Fruit fly (Drosophila melanogaster) whole organism, embryonic: ENCODE results near the gene CG10470.

Experiments
- Antp ChIP-seq: fragments of 200-800 bp; sonication (Bioruptor generic); optimal IDR thresholded peaks from 3 replicates; lab custom pipeline; 2016; ENCODE audit warnings: missing biosample characterization, missing genetic modification characterization
- Atf-2 ChIP-seq: fragments of 200-800 bp; sonication (Bioruptor generic); optimal IDR thresholded peaks from 2 replicates; lab custom pipeline; 2016; ENCODE audit warnings: missing biosample characterization, missing genetic modification characterization
- Atf3 ChIP-seq: fragments of 200-800 bp; sonication (Bioruptor generic); optimal IDR thresholded peaks from 3 replicates; lab custom pipeline; 2016; ENCODE audit warnings: missing biosample characterization, missing genetic modification characterization
- CG10209 ChIP-seq: fragments of 200-800 bp; sonication (Bioruptor generic); optimal IDR thresholded peaks from 3 replicates; lab custom pipeline; 2017; ENCODE audit warnings: missing biosample characterization, mild to moderate bottlenecking, missing genetic modification characterization, missing genetic modification reagents
- CG10366 ChIP-seq: fragments of 200-800 bp; sonication (Bioruptor generic); IDR thresholded peaks from 2 replicates; pipeline ENCODE4 v1.3.6; 2022; ENCODE audit warnings: missing biosample characterization, missing genetic modification characterization
- CG10543 ChIP-seq: fragments of 200-800 bp; sonication (Bioruptor generic); optimal IDR thresholded peaks from 3 replicates; lab custom pipeline; 2017; ENCODE audit warnings: missing biosample characterization, mild to moderate bottlenecking, missing genetic modification characterization, moderate library complexity
- CG12942 ChIP-seq: fragments of 200-800 bp; sonication (Bioruptor generic); optimal IDR thresholded peaks from 3 replicates; lab custom pipeline; 2016; ENCODE audit warnings: missing biosample characterization, missing genetic modification characterization
- CG13894 ChIP-seq: fragments of 200-800 bp; sonication (Bioruptor generic); optimal IDR thresholded peaks from 3 replicates; lab custom pipeline; 2018; ENCODE audit warnings: missing biosample characterization, mild to moderate bottlenecking, missing genetic modification characterization, moderate library complexity
- CG15269 ChIP-seq: fragments of 200-800 bp; sonication (Bioruptor generic); optimal IDR thresholded peaks from 2 replicates; lab custom pipeline; 2018; ENCODE audit warnings: missing biosample characterization, mild to moderate bottlenecking, missing genetic modification characterization, moderate library complexity
- CG17328 ChIP-seq: fragments of 200-800 bp; sonication (Bioruptor generic); IDR thresholded peaks from 2 replicates; pipeline ENCODE4 v1.3.6; 2022; ENCODE audit warnings: missing biosample characterization, missing genetic modification characterization
- CG2202 ChIP-seq: fragments of 200-800 bp; sonication (Bioruptor generic); optimal IDR thresholded peaks from 2 replicates; lab custom pipeline; 2018; ENCODE audit warnings: missing biosample characterization, mild to moderate bottlenecking, missing genetic modification characterization
- CG32772 ChIP-seq: fragments of 200-800 bp; sonication (Bioruptor generic); IDR thresholded peaks from 2 replicates; pipeline ENCODE4 v1.3.6; 2022; ENCODE audit warnings: missing biosample characterization, missing genetic modification characterization
- CG34224 ChIP-seq: fragments of 200-800 bp; sonication (Bioruptor generic); IDR thresholded peaks from 3 replicates; pipeline ENCODE4 v1.3.6; 2022; ENCODE audit warnings: missing biosample characterization, missing genetic modification characterization; ENCODE audit not compliant: partially characterized antibody
- CG42726 ChIP-seq: fragments of 200-800 bp; sonication (Bioruptor generic); IDR thresholded peaks from 2 replicates; pipeline ENCODE4 v1.3.6; 2022; ENCODE audit warnings: missing biosample characterization, missing genetic modification characterization; ENCODE audit not compliant: partially characterized antibody
- CG6272 ChIP-seq: fragments of 200-800 bp; sonication (Bioruptor generic); IDR thresholded peaks from 2 replicates; pipeline ENCODE4 v1.3.6; 2022; ENCODE audit warnings: missing biosample characterization, missing genetic modification characterization
- CG6689 ChIP-seq: fragments of 200-800 bp; sonication (Bioruptor generic); IDR thresholded peaks from 2 replicates; pipeline ENCODE4 v1.3.6; 2022; ENCODE audit warnings: missing biosample characterization, missing genetic modification characterization
- CG6854 ChIP-seq: fragments of 200-800 bp; sonication (Bioruptor generic); optimal IDR thresholded peaks from 3 replicates; lab custom pipeline; 2017; ENCODE audit warnings: missing biosample characterization, mild to moderate bottlenecking, missing genetic modification characterization
- CG7357 ChIP-seq: fragments of 200-800 bp; sonication (Bioruptor generic); IDR thresholded peaks from 3 replicates; pipeline ENCODE4 v1.3.6; 2022; ENCODE audit warnings: missing biosample characterization, missing genetic modification characterization
- CG7745 ChIP-seq: fragments of 200-800 bp; sonication (Bioruptor generic); optimal IDR thresholded peaks from 2 replicates; lab custom pipeline; 2018; ENCODE audit warnings: missing biosample characterization, mild to moderate bottlenecking, missing genetic modification characterization, moderate library complexity
- CG7987 ChIP-seq: fragments of 200-800 bp; sonication (Bioruptor generic); optimal IDR thresholded peaks from 2 replicates; lab custom pipeline; 2018; ENCODE audit warnings: missing biosample characterization, mild to moderate bottlenecking, missing genetic modification characterization, moderate library complexity
- CG8281 ChIP-seq: fragments of 200-800 bp; sonication (Bioruptor generic); optimal IDR thresholded peaks from 2 replicates; lab custom pipeline; 2018; ENCODE audit warnings: missing biosample characterization, mild to moderate bottlenecking, missing genetic modification characterization, moderate library complexity
- CG8388 ChIP-seq: fragments of 200-800 bp; sonication (Bioruptor generic); optimal IDR thresholded peaks from 2 replicates; lab custom pipeline; 2019; ENCODE audit warnings: missing biosample characterization, mild to moderate bottlenecking, missing genetic modification characterization, moderate library complexity
- CG8924 ChIP-seq: fragments of 200-800 bp; optimal IDR thresholded peaks from 3 replicates; lab custom pipeline; 2019; ENCODE audit warnings: missing biosample characterization, mild to moderate bottlenecking, missing genetic modification characterization, moderate library complexity
- Dll ChIP-seq: fragments of 200-800 bp; sonication (Bioruptor generic); IDR thresholded peaks from 4 replicates; pipeline ENCODE4 v1.3.6; 2022; ENCODE audit warnings: missing biosample characterization, missing genetic modification characterization; ENCODE audit not compliant: partially characterized antibody
- H15 ChIP-seq: fragments of 200-800 bp; sonication (Bioruptor generic); IDR thresholded peaks from 3 replicates; pipeline ENCODE4 v1.3.6; 2022; ENCODE audit warnings: missing biosample characterization, missing genetic modification characterization
- HLHmδ ChIP-seq: fragments of 200-800 bp; sonication (Bioruptor generic); optimal IDR thresholded peaks from 2 replicates; lab custom pipeline; 2018; ENCODE audit warnings: missing biosample characterization, mild to moderate bottlenecking, missing genetic modification characterization, moderate library complexity
- Hr3 ChIP-seq: fragments of 200-800 bp; sonication (Bioruptor generic); optimal IDR thresholded peaks from 3 replicates; lab custom pipeline; 2016; ENCODE audit warnings: missing biosample characterization, missing genetic modification characterization
- Nf-YA ChIP-seq: fragments of 200-800 bp; sonication (Bioruptor generic); IDR thresholded peaks from 2 replicates; pipeline ENCODE4 v1.3.6; 2022; ENCODE audit warnings: missing biosample characterization, missing genetic modification characterization
- Ravus ChIP-seq: fragments of 200-800 bp; sonication (Bioruptor generic); IDR thresholded peaks from 2 replicates; pipeline ENCODE4 v1.3.6; 2022; ENCODE audit warnings: missing biosample characterization, missing genetic modification characterization
- ab ChIP-seq: fragments of 200-800 bp; sonication (Bioruptor generic); optimal IDR thresholded peaks from 2 replicates; lab custom pipeline; 2016; ENCODE audit warnings: missing biosample characterization, missing genetic modification characterization
- abd-A ChIP-seq: fragments of 200-800 bp; sonication (Bioruptor generic); optimal IDR thresholded peaks from 3 replicates; lab custom pipeline; 2019; ENCODE audit warnings: missing biosample characterization, mild to moderate bottlenecking, missing genetic modification characterization, moderate library complexity
- al ChIP-seq: fragments of 200-800 bp; sonication (Bioruptor generic); IDR thresholded peaks from 2 replicates; pipeline ENCODE4 v1.3.6; 2022; ENCODE audit warnings: missing biosample characterization, missing genetic modification characterization
- bowl ChIP-seq: fragments of 200-800 bp; sonication (Bioruptor generic); IDR thresholded peaks from 2 replicates; pipeline ENCODE4 v1.3.6; 2022; ENCODE audit warnings: missing biosample characterization, missing genetic modification characterization
- chinmo ChIP-seq: fragments of 200-800 bp; sonication (Bioruptor generic); IDR thresholded peaks from 4 replicates; pipeline ENCODE4 v1.3.6; 2022; ENCODE audit warnings: missing biosample characterization, missing genetic modification characterization; ENCODE audit not compliant: partially characterized antibody
- chn ChIP-seq: fragments of 200-800 bp; sonication (Bioruptor generic); optimal IDR thresholded peaks from 2 replicates; lab custom pipeline; 2016; ENCODE audit warnings: missing biosample characterization, missing genetic modification characterization
- croc ChIP-seq: fragments of 200-800 bp; sonication (Bioruptor generic); conservative IDR thresholded peaks from 3 replicates; pipeline ENCODE4 v1.3.6; 2022; ENCODE audit warnings: missing biosample characterization, missing genetic modification characterization
- dan ChIP-seq: fragments of 200-800 bp; sonication (Bioruptor generic); IDR thresholded peaks from 2 replicates; pipeline ENCODE4 v1.3.6; 2022; ENCODE audit warnings: missing biosample characterization, missing genetic modification characterization
- fru ChIP-seq: fragments of >200 bp; optimal IDR thresholded peaks from 2 replicates; lab custom pipeline; 2017
- gce ChIP-seq: fragments of 200-800 bp; sonication (Bioruptor generic); IDR thresholded peaks from 3 replicates; pipeline ENCODE4 v1.3.6; 2022; ENCODE audit warnings: missing biosample characterization, missing genetic modification characterization
- gfzf ChIP-seq: fragments of 200-800 bp; sonication (Bioruptor generic); optimal IDR thresholded peaks from 2 replicates; lab custom pipeline; 2016; ENCODE audit warnings: missing biosample characterization, mild to moderate bottlenecking, missing genetic modification characterization, moderate library complexity
- hb ChIP-seq: fragments of 200-800 bp; sonication (Bioruptor generic); IDR thresholded peaks from 3 replicates; pipeline ENCODE4 v1.3.6; 2022; ENCODE audit warnings: missing biosample characterization, missing genetic modification characterization; ENCODE audit not compliant: partially characterized antibody
- maf-S ChIP-seq: fragments of 200-800 bp; sonication (Bioruptor generic); optimal IDR thresholded peaks from 2 replicates; lab custom pipeline; 2016; ENCODE audit warnings: missing biosample characterization, missing genetic modification characterization
- nau ChIP-seq: fragments of 200-800 bp; sonication (Bioruptor generic); optimal IDR thresholded peaks from 3 replicates; lab custom pipeline; 2017; ENCODE audit warnings: missing biosample characterization, mild to moderate bottlenecking, missing genetic modification characterization, missing genetic modification reagents
- nom ChIP-seq: fragments of 200-800 bp; sonication (Bioruptor generic); optimal IDR thresholded peaks from 2 replicates; lab custom pipeline; 2017; ENCODE audit warnings: missing biosample characterization, missing genetic modification characterization, mild to moderate bottlenecking, moderate library complexity, missing genetic modification reagents
- sim ChIP-seq: fragments of 200-800 bp; sonication (Bioruptor generic); IDR thresholded peaks from 2 replicates; pipeline ENCODE4 v1.3.6; 2022; ENCODE audit warnings: missing biosample characterization, missing genetic modification characterization
- wdn ChIP-seq: fragments of 200-800 bp; sonication (Bioruptor generic); IDR thresholded peaks from 2 replicates; pipeline ENCODE4 v1.3.6; 2022; ENCODE audit warnings: missing biosample characterization, missing genetic modification characterization
- zen ChIP-seq: fragments of 200-800 bp; sonication (Bioruptor generic); optimal IDR thresholded peaks from 3 replicates; lab custom pipeline; 2018; ENCODE audit warnings: missing biosample characterization, mild to moderate bottlenecking, missing genetic modification characterization, moderate library complexity

Gene CG10470

dm6 chr2L:19012776-19013328, 36.0 kb upstream of the CG10470 start (continued):
- TF ChIP-seq CG10543 (GFP tag; lab: Kevin White, UChicago) (peak; percentile 89), Hr3 (GFP tag; lab: Kevin White, UChicago) (no peak), hb (GFP tag; lab: Robert Waterston, UW) (0 out of 3 replicates have a peak, but pooled peaks have one; percentile 22), dan (no peak), CG13894 (peak; percentile 41), CG6854 (GFP tag; lab: Kevin White, UChicago) (no peak), Dll (GFP tag; lab: Robert Waterston, UW) (no peak), Nf-YA (no peak), abd-A (tag; lab: Kevin White, UChicago) (peak; percentile 93), CG17328 (no peak), chinmo (GFP tag; lab: Robert Waterston, UW) (0 out of 4 replicates have a peak, but pooled peaks have one; percentile 40), CG12942 (no peak), zen (no peak), Ravus (GFP tag; lab: Robert Waterston, UW) (no peak)
- TF ChIP-seq, all 482 proteins: peak for 17

DNA sequence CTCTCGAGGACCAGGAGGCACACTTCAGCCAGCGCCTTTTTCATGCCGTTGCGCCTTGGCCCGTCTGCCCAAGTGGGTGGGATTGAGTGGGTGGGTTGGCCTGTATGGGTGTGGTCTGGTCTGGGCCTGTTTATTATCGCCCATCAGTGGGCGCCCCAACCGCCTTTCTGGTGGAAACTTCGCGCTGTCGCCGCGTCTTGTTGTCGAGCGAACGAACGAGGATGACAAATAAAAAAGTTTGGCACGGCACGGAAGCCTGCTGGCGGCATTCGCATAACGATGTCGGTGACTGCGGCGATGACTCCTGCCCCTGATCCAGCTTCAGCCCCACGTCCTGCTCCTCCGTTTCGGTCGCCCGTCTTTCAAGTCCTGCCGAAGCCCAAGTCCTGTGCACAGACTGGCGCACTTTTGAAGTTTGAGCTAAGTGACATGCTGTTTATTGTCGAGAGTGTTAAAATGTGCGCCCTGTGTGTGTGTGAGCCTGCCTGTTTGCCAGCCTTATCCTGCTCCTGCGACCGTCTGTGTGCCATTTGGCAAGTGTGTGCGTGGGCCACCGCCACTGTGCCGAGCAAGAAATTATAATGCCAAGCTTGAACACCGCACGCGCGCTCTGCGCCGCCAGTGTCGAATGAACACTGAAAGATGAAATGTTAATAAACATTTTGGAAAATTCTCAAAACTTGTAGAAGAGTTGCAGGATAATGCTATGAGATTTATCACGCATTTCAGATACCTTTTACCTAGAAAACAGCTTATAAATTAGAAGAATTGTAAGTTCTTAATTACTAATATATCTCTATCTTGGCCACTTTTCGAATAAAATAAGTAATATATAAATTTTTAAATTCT, 34.6 kb upstream of the CG10470 start:
- TF ChIP-seq CG10366 (GFP tag; lab: Robert Waterston, UW) (peak; percentile 46; the same call in 1 of the 2 replicates), CG8924 (tag; lab: Kevin White, UChicago) (peak; percentile 83), gfzf (GFP tag; lab: Kevin White, UChicago) (no peak), nau (GFP tag; lab: Kevin White, UChicago) (peak; percentile 56), chn (GFP tag; lab: Kevin White, UChicago) (no peak), CG7987 (GFP tag; lab: Kevin White, UChicago) (no peak), CG7745 (tag; lab: Kevin White, UChicago) (no peak), gce (no peak), CG7357 (GFP tag; lab: Robert Waterston, UW) (peak; percentile 60; the same call in 1 of the 3 replicates), Atf-2 (GFP tag; lab: Kevin White, UChicago) (no peak), H15 (0 out of 3 replicates have a peak, but pooled peaks have one; percentile 16), bowl (GFP tag; lab: Robert Waterston, UW) (no peak), CG8388 (peak; percentile 59), maf-S (no peak), croc (GFP tag; lab: Robert Waterston, UW) (peak; percentile 55; the same call in 2 of the 3 replicates), Atf3 (GFP tag; lab: Kevin White, UChicago) (no peak), CG10209 (peak; percentile 76), CG6272 (GFP tag; lab: Robert Waterston, UW) (no peak), CG8281 (peak; percentile 59), fru (lab: Kevin White, UChicago) (no peak), HLHmδ (GFP tag; lab: Kevin White, UChicago) (no peak), CG34224 (GFP tag; lab: Robert Waterston, UW) (no peak), CG32772 (0 out of 2 replicates have a peak, but pooled peaks have one; percentile 29), CG42726 (GFP tag; lab: Robert Waterston, UW) (no peak), CG6689 (GFP tag; lab: Robert Waterston, UW) (peak; percentile 53; the same call in 1 of the 2 replicates), sim (no peak), wdn (peak; percentile 42; the same call in 1 of the 2 replicates), CG2202 (tag; lab: Kevin White, UChicago) (no peak), CG15269 (peak; percentile 85), ab (GFP tag; lab: Kevin White, UChicago) (no peak), Antp (GFP tag; lab: Kevin White, UChicago) (no peak), nom (GFP tag; lab: Kevin White, UChicago) (peak; percentile 18), al (GFP tag; lab: Robert Waterston, UW) (0 out of 2 replicates have a peak, but pooled peaks have one; percentile 18)
